Worm (Caenorhabditis elegans): ENCODE results near the gene M106.3.
"Not testable (repeated sequence)": the region's sequence is repeated elsewhere in the genome, so short reads cannot be mapped to it uniquely, and the experiment has no call there.

DNA sequence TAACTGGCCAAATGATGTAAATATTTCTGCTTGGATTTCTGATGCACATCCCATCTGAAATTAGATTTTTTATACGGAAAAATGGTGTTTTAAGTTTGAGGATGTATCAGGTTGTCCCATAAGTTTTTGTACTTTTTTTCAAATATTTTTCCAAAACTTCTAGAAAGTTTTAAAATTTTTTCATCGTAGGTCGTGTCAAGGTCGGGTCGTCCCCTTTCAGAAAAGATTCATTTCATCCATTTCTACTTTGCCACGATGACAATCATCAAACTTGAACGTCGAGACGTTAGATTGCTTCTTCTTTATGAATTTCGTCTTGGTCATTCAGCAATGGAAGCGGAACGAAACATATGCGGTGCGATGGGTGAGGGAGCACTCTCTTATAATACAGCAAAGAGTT is 43.7 kb upstream of the M106.3 start, which contains the start of gene sra-12:
- not testable (repeated sequence) for TF ChIP-seq pha-4 (tag; optimal IDR thresholded peaks at IDR 0.05); rnt-1 (tag; optimal IDR thresholded peaks at IDR 0.05); ama-1 (optimal IDR thresholded peaks at IDR 0.05); gmeb-2 (tag; optimal IDR thresholded peaks at IDR 0.05); pqm-1 (tag; optimal IDR thresholded peaks at IDR 0.05); fkh-10 (GFP tag; optimal IDR thresholded peaks at IDR 0.05)

Measured in whole organism, late embryonic.